Worm (Caenorhabditis elegans): ENCODE results near the gene E04F6.6.

Gene E04F6.6

ce11 chrII:7199308-7199707 lies at the start of gene E04F6.6:
TSS of gene E04F6.6 (minus strand) at chrII:7199565.
- TF ChIP-seq elt-3 (tag; optimal IDR thresholded peaks at IDR 0.05) (peak in 2 of 6 experiments; percentile 12 to 67), mef-2 (tag; optimal IDR thresholded peaks at IDR 0.05) (no peak), dsc-1 (tag; optimal IDR thresholded peaks at IDR 0.05) (no peak), jun-1 (tag; optimal IDR thresholded peaks at IDR 0.05) (no peak), fkh-8 (tag; optimal IDR thresholded peaks at IDR 0.05) (no peak), nhr-28 (tag; optimal IDR thresholded peaks at IDR 0.05) (no peak), nhr-20 (tag; optimal IDR thresholded peaks at IDR 0.05) (peak; percentile 14), blmp-1 (tag; optimal IDR thresholded peaks at IDR 0.05) (peak; percentile 34), pqm-1 (tag; optimal IDR thresholded peaks at IDR 0.05) (no peak), lin-13 (GFP tag; optimal IDR thresholded peaks at IDR 0.05) (no peak)

ce11 chrII:7245576-7245975 lies 46.2 kb upstream of the E04F6.6 start, which contains the start of gene skpo-3:
TSS of gene skpo-3 (plus strand) at chrII:7245876.
- TF ChIP-seq fos-1 (tag; optimal IDR thresholded peaks at IDR 0.05), result no peak
- no peak for TF ChIP-seq mep-1 (tag; optimal IDR thresholded peaks at IDR 0.05)
- TF ChIP-seq unc-30 (tag; optimal IDR thresholded peaks at IDR 0.05), result no peak
- TF ChIP-seq jun-1 (tag; optimal IDR thresholded peaks at IDR 0.05), result no peak
- TF ChIP-seq ceh-90 (tag; optimal IDR thresholded peaks at IDR 0.05), result no peak
- TF ChIP-seq nhr-71 (tag; optimal IDR thresholded peaks at IDR 0.05), result no peak
- TF ChIP-seq nhr-76 (tag; optimal IDR thresholded peaks at IDR 0.05), result no peak
- no peak for TF ChIP-seq ceh-88 (GFP tag; IDR thresholded peaks at IDR 0.05)
- no peak for TF ChIP-seq snpc-4 (tag; optimal IDR thresholded peaks at IDR 0.05)
- no peak for TF ChIP-seq nhr-11 (tag; optimal IDR thresholded peaks at IDR 0.05)

ce11 chrII:7242754-7243153 lies 43.4 kb upstream of the E04F6.6 start:
- TF ChIP-seq nhr-76 (tag; optimal IDR thresholded peaks at IDR 0.05) (no peak), blmp-1 (tag; optimal IDR thresholded peaks at IDR 0.05) (peak; percentile 92), sox-4 (tag; optimal IDR thresholded peaks at IDR 0.05) (no peak), nhr-20 (tag; optimal IDR thresholded peaks at IDR 0.05) (no peak)

- no peak for TF ChIP-seq unc-130 (tag; optimal IDR thresholded peaks at IDR 0.05)
- peak; percentile 56 for TF ChIP-seq nhr-85 (tag)
- no peak for TF ChIP-seq fos-1 (tag; optimal IDR thresholded peaks at IDR 0.05)
- TF ChIP-seq lin-14 (GFP tag; optimal IDR thresholded peaks at IDR 0.05), result peak; percentile 13
- TF ChIP-seq efl-1 (optimal IDR thresholded peaks at IDR 0.05), result no peak
- no peak for TF ChIP-seq efl-1 (GFP tag; optimal IDR thresholded peaks at IDR 0.05 in 1 of 2)
- TF ChIP-seq isw-1 (GFP tag; IDR thresholded peaks at IDR 0.05), result no peak
- no peak for TF ChIP-seq Y116A8C.19 (tag; optimal IDR thresholded peaks at IDR 0.05; ENCODE audit: borderline replicate concordance)
- TF ChIP-seq jun-1 (tag; optimal IDR thresholded peaks at IDR 0.05), result no peak
- no peak for TF ChIP-seq mab-9 (GFP tag; IDR thresholded peaks at IDR 0.05)
- no peak for TF ChIP-seq dsc-1 (tag; optimal IDR thresholded peaks at IDR 0.05)
These were observed 40.3 kb upstream of the E04F6.6 start for ce11 chrII:7239705-7240104.

- TF ChIP-seq lin-14 (GFP tag; optimal IDR thresholded peaks at IDR 0.05) (peak; percentile 31), efl-1 (optimal IDR thresholded peaks at IDR 0.05) (no peak), efl-1 (GFP tag; optimal IDR thresholded peaks at IDR 0.05 in 1 of 2) (peak in 1 of 2 experiments; percentile 52), unc-130 (tag; optimal IDR thresholded peaks at IDR 0.05) (no peak), nhr-85 (tag) (peak; percentile 60)
These were observed 39.4 kb upstream of the E04F6.6 start for ce11 chrII:7238791-7239190.

- no peak for TF ChIP-seq rnt-1 (tag; optimal IDR thresholded peaks at IDR 0.05)
- no peak for TF ChIP-seq efl-1 (optimal IDR thresholded peaks at IDR 0.05)
- peak in 1 of 2 experiments; percentile 87 for TF ChIP-seq efl-1 (GFP tag; optimal IDR thresholded peaks at IDR 0.05 in 1 of 2)
- no peak for TF ChIP-seq ets-5 (GFP tag; IDR thresholded peaks at IDR 0.05)
- TF ChIP-seq blmp-1 (tag; optimal IDR thresholded peaks at IDR 0.05), result no peak
- no peak for TF ChIP-seq ceh-63 (GFP tag; optimal IDR thresholded peaks at IDR 0.05)
- TF ChIP-seq grh-1 (GFP tag; IDR thresholded peaks at IDR 0.05), result no peak
- TF ChIP-seq zag-1 (tag; optimal IDR thresholded peaks at IDR 0.05), result no peak
- TF ChIP-seq mab-9 (GFP tag; IDR thresholded peaks at IDR 0.05), result no peak
- no peak for TF ChIP-seq ztf-4 (tag; optimal IDR thresholded peaks at IDR 0.05)
- no peak for TF ChIP-seq isw-1 (GFP tag; IDR thresholded peaks at IDR 0.05)
- no peak for TF ChIP-seq ceh-88 (GFP tag; IDR thresholded peaks at IDR 0.05)
- no peak for TF ChIP-seq aly-2 (tag; optimal IDR thresholded peaks at IDR 0.05)
- TF ChIP-seq mef-2 (tag; optimal IDR thresholded peaks at IDR 0.05), result no peak
- no peak for TF ChIP-seq egl-27 (tag; optimal IDR thresholded peaks at IDR 0.05)
- TF ChIP-seq hlh-17 (GFP tag; optimal IDR thresholded peaks at IDR 0.05; ENCODE audit: borderline replicate concordance), result no peak
- TF ChIP-seq nhr-77 (tag; optimal IDR thresholded peaks at IDR 0.05), result no peak
- TF ChIP-seq ztf-11 (tag; optimal IDR thresholded peaks at IDR 0.05), result no peak
- no peak for TF ChIP-seq dpl-1 (GFP tag; optimal IDR thresholded peaks at IDR 0.05)
- TF ChIP-seq lin-15B (tag; optimal IDR thresholded peaks at IDR 0.05), result no peak
- TF ChIP-seq hlh-4 (tag; optimal IDR thresholded peaks at IDR 0.05), result no peak
- TF ChIP-seq lin-35 (GFP tag; optimal IDR thresholded peaks at IDR 0.05), result peak in 1 of 2 experiments; percentile 53
These were observed 38.9 kb upstream of the E04F6.6 start, which contains the start of gene aqp-1 for ce11 chrII:7238248-7238647. TSS of gene aqp-1 (minus strand) at chrII:7238349.
